Worm (Caenorhabditis elegans) whole organism, midembryonic: Measurements from ENCODE around the gene sri-20.

ENCODE experiments used
- T22C8.4 ChIP-seq: fragments of 200-800 bp; sonication (Bioruptor generic); IDR thresholded peaks from 2 replicates; pipeline ENCODE4 v1.3.6; 2022; ENCODE audit warnings: missing genetic modification characterization, missing compliant biosample characterization
- med-1 ChIP-seq: sonication (generic microtip); optimal IDR thresholded peaks from 2 replicates; lab custom pipeline; 2017; ENCODE audit warnings: missing genetic modification characterization, mild to moderate bottlenecking, missing compliant biosample characterization, antibody characterized with exemption, missing genetic modification reagents; ENCODE audit not compliant: insufficient read depth
- tab-1 ChIP-seq: fragments of 200-800 bp; sonication (Bioruptor generic); IDR thresholded peaks from 2 replicates; pipeline ENCODE4 v1.3.6; 2022; ENCODE audit warnings: missing genetic modification characterization, missing compliant biosample characterization
- ztf-29 ChIP-seq: fragments of 200-800 bp; sonication (Bioruptor generic); IDR thresholded peaks from 2 replicates; pipeline ENCODE4 v1.3.6; 2022; ENCODE audit warnings: missing genetic modification reagents, missing genetic modification characterization, missing compliant biosample characterization

DNA sequence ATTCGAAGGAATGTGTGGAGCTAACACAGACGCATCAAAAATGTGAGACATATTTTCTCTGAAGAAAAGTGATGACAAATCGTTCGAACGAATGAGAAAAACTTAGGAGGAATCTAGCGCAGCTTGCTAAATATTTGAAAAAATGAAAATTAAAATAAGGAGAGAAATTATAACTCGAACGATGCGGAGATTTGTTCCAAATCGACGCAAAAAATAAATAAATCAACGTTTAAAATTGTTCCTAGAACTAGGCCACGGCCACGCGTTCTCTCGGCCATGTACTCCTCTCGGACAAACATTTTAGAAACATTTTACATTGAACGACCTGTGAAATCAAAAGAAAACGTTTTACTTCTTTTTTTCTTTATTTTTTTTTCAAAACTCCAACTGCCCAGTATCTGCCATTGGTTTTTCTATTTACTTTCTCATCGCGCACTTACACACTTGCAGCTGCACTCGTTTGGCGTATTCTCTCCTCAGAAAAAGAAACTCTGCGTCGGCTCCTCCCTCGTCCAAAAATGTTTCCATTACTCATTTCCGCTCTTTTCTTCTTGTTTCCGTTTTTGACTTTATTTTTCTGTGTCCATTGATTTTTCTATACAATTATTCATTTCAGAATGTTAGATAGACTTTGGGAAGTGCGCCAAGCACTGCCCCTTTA lies 48.1 kb upstream of the sri-20 start, which contains the start of the genes gna-1 and B0024.13:
- TF ChIP-seq tab-1 (no peak), T22C8.4 (GFP tag; lab: Robert Waterston, UW) (no peak), med-1 (GFP tag; lab: Kevin White, UChicago) (no peak), ztf-29 (GFP tag; lab: Robert Waterston, UW) (no peak)
